Worm (Caenorhabditis elegans) whole organism, late embryonic: Measurements from ENCODE around the gene tam-1.
A peak's percentile ranks its signal among the peaks of the same experiment; 100 is the strongest.

Source experiments
- F13H6.1 ChIP-seq: sonication (generic microtip); optimal IDR thresholded peaks from 2 replicates; lab custom pipeline; 2016; ENCODE audit warnings: missing genetic modification characterization, missing compliant biosample characterization
- Y22D7AL.16 ChIP-seq: sonication (generic microtip); optimal IDR thresholded peaks from 2 replicates; lab custom pipeline; 2016; ENCODE audit warnings: missing genetic modification characterization, missing compliant biosample characterization
- ahr-1 ChIP-seq: sonication (generic microtip); optimal IDR thresholded peaks from 2 replicates; lab custom pipeline; 2016; ENCODE audit warnings: missing genetic modification characterization, missing compliant biosample characterization
- ama-1 ChIP-seq: fragments of 150-350 bp; optimal IDR thresholded peaks from 2 replicates; lab custom pipeline; 2014
- ceh-18 ChIP-seq: sonication (generic microtip); optimal IDR thresholded peaks from 2 replicates; lab custom pipeline; 2016; ENCODE audit warnings: missing genetic modification characterization, missing compliant biosample characterization
- ceh-2 ChIP-seq: sonication (generic microtip); optimal IDR thresholded peaks from 2 replicates; lab custom pipeline; 2016; ENCODE audit warnings: missing genotype, missing genetic modification characterization, missing compliant biosample characterization
- ceh-22 ChIP-seq: sonication (generic microtip); optimal IDR thresholded peaks from 2 replicates; lab custom pipeline; 2017; ENCODE audit warnings: missing biosample characterization, missing genetic modification characterization
- ceh-24 ChIP-seq: sonication (generic microtip); optimal IDR thresholded peaks from 2 replicates; lab custom pipeline; 2016; ENCODE audit warnings: mild to moderate bottlenecking, missing genetic modification characterization, missing compliant biosample characterization
- ceh-30 ChIP-seq: fragments of 150-350 bp; optimal IDR thresholded peaks from 2 replicates; lab custom pipeline; 2014; ENCODE audit warnings: missing biosample characterization, missing genetic modification characterization
- ceh-31 ChIP-seq: sonication (generic microtip); optimal IDR thresholded peaks from 2 replicates; lab custom pipeline; 2016; ENCODE audit warnings: missing genetic modification characterization, missing compliant biosample characterization
- ceh-34 ChIP-seq: sonication (generic microtip); optimal IDR thresholded peaks from 2 replicates; lab custom pipeline; 2016; ENCODE audit warnings: mild to moderate bottlenecking, missing genetic modification characterization, missing compliant biosample characterization
- ceh-45 ChIP-seq: fragments of 200-800 bp; sonication (Bioruptor generic); IDR thresholded peaks from 2 replicates; pipeline ENCODE4 v1.3.6; 2022; ENCODE audit warnings: missing genetic modification reagents, missing genetic modification characterization, missing compliant biosample characterization
- ceh-9 ChIP-seq: sonication (generic microtip); optimal IDR thresholded peaks from 2 replicates; lab custom pipeline; 2016; ENCODE audit warnings: mild to moderate bottlenecking, missing genetic modification characterization, inconsistent platforms, missing compliant biosample characterization
- ets-4 ChIP-seq: sonication (generic microtip); optimal IDR thresholded peaks from 2 replicates; lab custom pipeline; 2016; ENCODE audit warnings: missing genetic modification characterization, missing compliant biosample characterization
- fkh-10 ChIP-seq: fragments of 150-350 bp; optimal IDR thresholded peaks from 2 replicates; lab custom pipeline; 2014; ENCODE audit warnings: missing biosample characterization, missing genetic modification reagents, missing genetic modification characterization
- fkh-6 ChIP-seq: sonication (generic microtip); optimal IDR thresholded peaks from 2 replicates; lab custom pipeline; 2016; ENCODE audit warnings: missing genetic modification characterization, missing compliant biosample characterization
- gmeb-2 ChIP-seq: sonication (generic microtip); optimal IDR thresholded peaks from 2 replicates; lab custom pipeline; 2016; ENCODE audit warnings: missing genetic modification characterization, inconsistent platforms, missing compliant biosample characterization
- hlh-13 ChIP-seq: fragments of 200-800 bp; sonication (Bioruptor generic); optimal IDR thresholded peaks from 2 replicates; lab custom pipeline; 2018; ENCODE audit warnings: mild to moderate bottlenecking, missing genetic modification characterization, missing compliant biosample characterization
- hlh-15 ChIP-seq: sonication (generic microtip); optimal IDR thresholded peaks from 2 replicates; lab custom pipeline; 2016; ENCODE audit warnings: missing genetic modification characterization, missing compliant biosample characterization
- hlh-30 ChIP-seq: sonication (generic microtip); optimal IDR thresholded peaks from 2 replicates; lab custom pipeline; 2017; ENCODE audit warnings: antibody characterized with exemption, missing genetic modification characterization, missing compliant biosample characterization; ENCODE audit not compliant: insufficient read depth
- hlh-8 ChIP-seq: sonication (generic microtip); optimal IDR thresholded peaks from 2 replicates; lab custom pipeline; 2016; ENCODE audit warnings: missing genotype, missing genetic modification characterization, missing compliant biosample characterization
- lin-11 ChIP-seq: fragments of 200-800 bp; sonication (Bioruptor generic); optimal IDR thresholded peaks from 2 replicates; lab custom pipeline; 2018; ENCODE audit warnings: mild to moderate bottlenecking, missing genetic modification characterization, missing compliant biosample characterization
- mec-3 ChIP-seq: sonication (generic microtip); optimal IDR thresholded peaks from 2 replicates; lab custom pipeline; 2016; ENCODE audit warnings: borderline replicate concordance, missing genetic modification characterization, missing compliant biosample characterization
- nfya-1 ChIP-seq: sonication (generic microtip); optimal IDR thresholded peaks from 2 replicates; lab custom pipeline; 2017; ENCODE audit warnings: missing genetic modification characterization, mild to moderate bottlenecking, missing compliant biosample characterization, antibody characterized with exemption, moderate library complexity
- nhr-232 ChIP-seq: sonication (generic microtip); optimal IDR thresholded peaks from 2 replicates; lab custom pipeline; 2016; ENCODE audit warnings: missing genetic modification characterization, missing compliant biosample characterization
- npax-4 ChIP-seq: sonication (generic microtip); optimal IDR thresholded peaks from 2 replicates; lab custom pipeline; 2016; ENCODE audit warnings: missing genetic modification characterization, missing compliant biosample characterization
- pax-1 ChIP-seq: fragments of 150-350 bp; optimal IDR thresholded peaks from 2 replicates; lab custom pipeline; 2014; ENCODE audit warnings: missing biosample characterization, missing genetic modification characterization
- pha-4 ChIP-seq: fragments of 150-350 bp; optimal IDR thresholded peaks from 2 replicates; lab custom pipeline; 2018; ENCODE audit warnings: missing biosample characterization, missing genetic modification reagents, missing genetic modification characterization
- pros-1 ChIP-seq: fragments of 150-350 bp; optimal IDR thresholded peaks from 2 replicates; lab custom pipeline; 2014; ENCODE audit warnings: missing biosample characterization, missing genetic modification reagents, missing genetic modification characterization
- ref-2 ChIP-seq: sonication (generic microtip); optimal IDR thresholded peaks from 2 replicates; lab custom pipeline; 2016; ENCODE audit warnings: missing genetic modification characterization, missing compliant biosample characterization
- sdc-2 ChIP-seq: sonication (generic microtip); optimal IDR thresholded peaks from 2 replicates; lab custom pipeline; 2016; ENCODE audit warnings: missing genotype, missing genetic modification characterization, missing compliant biosample characterization
- sox-2 ChIP-seq: fragments of 200-800 bp; sonication (Bioruptor generic); IDR thresholded peaks from 2 replicates; pipeline ENCODE4 v1.3.6; 2022; ENCODE audit warnings: missing genetic modification reagents, missing genetic modification characterization, missing compliant biosample characterization
- tbx-2 ChIP-seq: sonication (generic microtip); optimal IDR thresholded peaks from 2 replicates; lab custom pipeline; 2016; ENCODE audit warnings: missing genetic modification characterization, missing compliant biosample characterization
- tbx-7 ChIP-seq: sonication (generic microtip); optimal IDR thresholded peaks from 2 replicates; lab custom pipeline; 2016; ENCODE audit warnings: missing genotype, missing genetic modification characterization, missing compliant biosample characterization
- ttx-3 ChIP-seq: sonication (generic microtip); optimal IDR thresholded peaks from 2 replicates; lab custom pipeline; 2016; ENCODE audit warnings: missing genetic modification reagents, missing genetic modification characterization, missing compliant biosample characterization
- unc-42 ChIP-seq: sonication (generic microtip); optimal IDR thresholded peaks from 2 replicates; lab custom pipeline; 2016; ENCODE audit warnings: missing genotype, missing genetic modification characterization, missing compliant biosample characterization
- zip-5 ChIP-seq: sonication (generic microtip); optimal IDR thresholded peaks from 2 replicates; lab custom pipeline; 2016; ENCODE audit warnings: missing genetic modification characterization, missing compliant biosample characterization
- ztf-16 ChIP-seq: sonication (generic microtip); optimal IDR thresholded peaks from 2 replicates; lab custom pipeline; 2017; ENCODE audit warnings: missing genetic modification characterization, missing compliant biosample characterization

tam-1 gene

DNA sequence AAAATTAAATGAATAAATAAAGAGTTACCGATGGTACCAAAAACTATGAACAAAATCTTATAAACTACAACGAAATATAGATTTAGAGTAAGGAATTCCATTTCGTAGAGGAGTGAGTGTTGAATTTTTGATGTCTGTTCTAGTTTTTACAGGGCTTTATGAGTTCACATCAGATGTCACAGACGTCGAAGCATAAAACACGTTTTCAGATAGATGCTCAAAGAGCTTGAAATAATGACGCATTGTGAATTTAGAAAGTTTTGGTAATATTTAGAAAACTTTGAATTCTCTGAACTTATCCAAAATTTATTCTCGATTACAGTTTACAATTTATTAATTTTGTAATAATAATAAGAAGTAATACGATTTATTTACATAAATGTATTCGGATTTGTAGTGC, 10.0 kb upstream of the tam-1 start, which contains the start of gene srsx-9:
Gene srsx-9, minus strand, starts transcription at position 101 of the 400 bp plus-strand sequence.
- TF ChIP-seq ceh-2 (tag; lab: Kevin White, UChicago) (no peak), Y22D7AL.16 (tag; lab: Kevin White, UChicago) (no peak), ceh-30 (no peak), ets-4 (tag; lab: Kevin White, UChicago) (no peak), ref-2 (tag; lab: Kevin White, UChicago) (no peak), ceh-22 (no peak), mec-3 (tag; lab: Kevin White, UChicago) (no peak), pax-1 (tag; lab: Kevin White, UChicago) (no peak), zip-5 (tag; lab: Kevin White, UChicago) (no peak), ceh-9 (no peak), ama-1 (no peak), ahr-1 (tag; lab: Kevin White, UChicago) (no peak), fkh-6 (no peak)

DNA sequence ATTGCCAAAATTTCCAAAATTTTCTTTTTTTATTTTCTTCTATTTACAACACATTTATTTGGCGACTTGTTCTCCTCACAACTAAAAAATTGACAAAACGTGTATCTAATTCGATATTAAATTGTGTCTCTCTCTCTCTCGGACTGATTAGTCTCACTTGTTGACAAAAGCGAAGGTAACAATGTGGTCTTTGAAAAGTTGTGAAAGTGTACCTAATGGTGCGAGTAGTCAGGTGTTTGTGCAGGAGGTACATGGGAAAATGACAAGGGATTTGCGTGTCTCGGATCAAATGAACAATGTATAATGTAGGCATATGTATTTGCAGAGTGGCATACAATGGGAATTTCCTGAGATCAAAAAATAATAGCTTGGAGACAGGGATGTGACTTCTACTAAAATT, 6.6 kb upstream of the tam-1 start:
- no peak for TF ChIP-seq pha-4 (tag; lab: Kevin White, UChicago)
- TF ChIP-seq ceh-2 (tag; lab: Kevin White, UChicago) = no peak
- TF ChIP-seq ahr-1 (tag; lab: Kevin White, UChicago) = no peak
- no peak for TF ChIP-seq pros-1 (tag; lab: Kevin White, UChicago)
- TF ChIP-seq lin-11 = no peak
- no peak for TF ChIP-seq sdc-2 (tag; lab: Kevin White, UChicago)
- TF ChIP-seq F13H6.1 = no peak
- no peak for TF ChIP-seq ceh-22
- TF ChIP-seq hlh-8 (tag; lab: Kevin White, UChicago) = no peak
- TF ChIP-seq hlh-15 = no peak
- no peak for TF ChIP-seq nfya-1

- TF ChIP-seq ceh-18 = no peak
- TF ChIP-seq gmeb-2 (tag; lab: Kevin White, UChicago) = no peak
- TF ChIP-seq hlh-13 = no peak
- no peak for TF ChIP-seq nhr-232 (tag; lab: Kevin White, UChicago)
- no peak for TF ChIP-seq pros-1 (tag; lab: Kevin White, UChicago)
- no peak for TF ChIP-seq ztf-16 (tag; lab: Kevin White, UChicago)
- no peak for TF ChIP-seq npax-4 (tag; lab: Kevin White, UChicago)
- TF ChIP-seq ttx-3 (tag; lab: Kevin White, UChicago) = no peak
- TF ChIP-seq hlh-8 (tag; lab: Kevin White, UChicago) = no peak
- no peak for TF ChIP-seq F13H6.1
- TF ChIP-seq ceh-45 = no peak
- no peak for TF ChIP-seq fkh-10 (GFP tag; lab: Kevin White, UChicago)
Measured at ce11 chrV:4968775-4969174, 5.9 kb upstream of the tam-1 start.

DNA sequence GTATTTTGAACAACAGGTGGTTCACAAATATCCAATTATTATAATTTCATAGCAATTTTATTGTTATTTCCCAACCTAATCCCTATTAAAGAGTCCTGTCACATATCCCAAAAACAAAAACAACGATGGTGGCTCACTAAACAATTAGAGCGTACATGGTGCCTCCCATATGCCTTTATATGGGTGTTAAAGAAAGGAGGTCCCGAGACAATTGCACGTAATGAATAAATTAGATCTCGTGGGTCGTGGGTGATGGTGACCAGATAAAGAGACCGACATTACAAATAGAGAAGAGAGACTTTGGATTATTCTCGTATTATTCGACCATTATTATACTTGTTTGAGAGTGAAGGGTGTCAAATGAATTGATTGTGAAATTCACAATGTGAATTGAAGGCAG, 4.3 kb upstream of the tam-1 start:
- peak; percentile 28; the same call in 1 of the 2 replicates for TF ChIP-seq sox-2 (GFP tag; lab: Robert Waterston, UW)
- TF ChIP-seq ets-4 (tag; lab: Kevin White, UChicago) = no peak
- no peak for TF ChIP-seq ceh-34 (tag; lab: Kevin White, UChicago)
- peak; percentile 97 for TF ChIP-seq unc-42
- TF ChIP-seq ceh-18 = no peak
- no peak for TF ChIP-seq sdc-2 (tag; lab: Kevin White, UChicago)
- TF ChIP-seq ref-2 (tag; lab: Kevin White, UChicago) = peak; percentile 27
- no peak for TF ChIP-seq tbx-7 (tag; lab: Kevin White, UChicago)
- TF ChIP-seq tbx-2 (tag; lab: Kevin White, UChicago) = peak; percentile 2
- peak; percentile 50 for TF ChIP-seq hlh-30 (tag; lab: Kevin White, UChicago)
- TF ChIP-seq nfya-1 = no peak
- TF ChIP-seq mec-3 (tag; lab: Kevin White, UChicago) = no peak
- no peak for TF ChIP-seq ceh-24 (tag; lab: Kevin White, UChicago)
- TF ChIP-seq ceh-31 (tag; lab: Kevin White, UChicago) = peak; percentile 78
- no peak for TF ChIP-seq ceh-22
- TF ChIP-seq ama-1 = no peak
- no peak for TF ChIP-seq Y22D7AL.16 (tag; lab: Kevin White, UChicago)
